Fruit fly (Drosophila melanogaster): ENCODE data around the gene CG33229.
A peak's percentile ranks its signal among the peaks of the same experiment; 100 is the strongest.

Gene CG33229

dm6 chr3L:205723-206284 is 17.8 kb upstream of the CG33229 start, which contains the start of the genes Gk1 and CG13876 (continued):
- TF ChIP-seq CG6254 (GFP tag; optimal IDR thresholded peaks at IDR 0.05) (peak; percentile 88), Taf1 (GFP tag; IDR thresholded peaks at IDR 0.05) (peak; percentile 86), klu (GFP tag; IDR thresholded peaks at IDR 0.05) (peak; percentile 83; the same call in 1 of the 2 replicates), ase (GFP tag; IDR thresholded peaks at IDR 0.05) (peak; percentile 90), p53 (GFP tag; optimal IDR thresholded peaks at IDR 0.05) (no peak), dati (GFP tag; IDR thresholded peaks at IDR 0.05) (peak; percentile 57; the same call in 1 of the 2 replicates)

dm6 chr3L:211200-211599 is 12.5 kb upstream of the CG33229 start, which contains the start of gene Prp4k:
Gene Prp4k, minus strand, starts transcription at chr3L:211457.
- no peak for TF ChIP-seq CG17328 (GFP tag; IDR thresholded peaks at IDR 0.05)
- peak; percentile 21 for TF ChIP-seq Fer1 (GFP tag; optimal IDR thresholded peaks at IDR 0.05)
- no peak; the same call in 1 of the 2 replicates for TF ChIP-seq bbx (GFP tag; IDR thresholded peaks at IDR 0.05; ENCODE audit: partially characterized antibody)
- TF ChIP-seq CG6791 (GFP tag; IDR thresholded peaks at IDR 0.05; ENCODE audit: partially characterized antibody): no peak
- TF ChIP-seq gsb (GFP tag; IDR thresholded peaks at IDR 0.05): no peak
- no peak for TF ChIP-seq Taf1 (GFP tag; IDR thresholded peaks at IDR 0.05)
- no peak for TF ChIP-seq CG3995 (GFP tag; optimal IDR thresholded peaks at IDR 0.05)
- no peak for TF ChIP-seq zfh1 (GFP tag; IDR thresholded peaks at IDR 0.05)
- no peak for TF ChIP-seq pros (GFP tag; optimal IDR thresholded peaks at IDR 0.05)
- no peak for TF ChIP-seq CG13624 (GFP tag; optimal IDR thresholded peaks at IDR 0.05)
- TF ChIP-seq CG13123 (GFP tag; optimal IDR thresholded peaks at IDR 0.05): no peak
- TF ChIP-seq ems (GFP tag; optimal IDR thresholded peaks at IDR 0.05): no peak
- no peak for TF ChIP-seq CG2712 (tag; optimal IDR thresholded peaks at IDR 0.05)
- TF ChIP-seq nmo (GFP tag; optimal IDR thresholded peaks at IDR 0.05): no peak
- TF ChIP-seq CG9215 (GFP tag; IDR thresholded peaks at IDR 0.05): no peak
- TF ChIP-seq CG43689 (GFP tag; IDR thresholded peaks at IDR 0.05): no peak
- no peak for TF ChIP-seq CG4854 (GFP tag; optimal IDR thresholded peaks at IDR 0.05)
- no peak for TF ChIP-seq Sin3A (optimal IDR thresholded peaks at IDR 0.05)
- no peak for TF ChIP-seq CG2116 (GFP tag; optimal IDR thresholded peaks at IDR 0.05)
- TF ChIP-seq CG15514 (GFP tag; optimal IDR thresholded peaks at IDR 0.05): peak; percentile 39
- no peak for TF ChIP-seq Awh (GFP tag; IDR thresholded peaks at IDR 0.05)
- no peak for TF ChIP-seq pb (GFP tag; optimal IDR thresholded peaks at IDR 0.05)
- peak; percentile 92 for TF ChIP-seq CG17385 (GFP tag; optimal IDR thresholded peaks at IDR 0.05)
- no peak for TF ChIP-seq CG11093 (GFP tag; IDR thresholded peaks at IDR 0.05)
- no peak for TF ChIP-seq Fer2 (tag; optimal IDR thresholded peaks at IDR 0.05)
- TF ChIP-seq E2f1 (GFP tag; IDR thresholded peaks at IDR 0.05): no peak
- no peak for TF ChIP-seq chm (GFP tag; IDR thresholded peaks at IDR 0.05)
- TF ChIP-seq amos (GFP tag; IDR thresholded peaks at IDR 0.05; ENCODE audit: partially characterized antibody): no peak; the same call in 1 of the 2 replicates
- no peak for TF ChIP-seq CG9817 (tag; optimal IDR thresholded peaks at IDR 0.05)
- peak; percentile 72 for TF ChIP-seq YL-1 (GFP tag; optimal IDR thresholded peaks at IDR 0.05)
- no peak for TF ChIP-seq sc (optimal IDR thresholded peaks at IDR 0.05)
- no peak for TF ChIP-seq sc (GFP tag; optimal IDR thresholded peaks at IDR 0.05)
- TF ChIP-seq H2.0 (GFP tag; IDR thresholded peaks at IDR 0.05): no peak
- TF ChIP-seq MBD-R2 (GFP tag; IDR thresholded peaks at IDR 0.05): peak; percentile 61
- TF ChIP-seq stwl (tag; optimal IDR thresholded peaks at IDR 0.05): peak; percentile 50
- TF ChIP-seq Opbp (GFP tag; IDR thresholded peaks at IDR 0.05; ENCODE audit: partially characterized antibody): 0 out of 3 replicates have a peak, but pooled peaks have one; percentile 41
- no peak for TF ChIP-seq lab (GFP tag; optimal IDR thresholded peaks at IDR 0.05)
- TF ChIP-seq Sry-β (GFP tag; optimal IDR thresholded peaks at IDR 0.05): no peak
- TF ChIP-seq fd102C (GFP tag; optimal IDR thresholded peaks at IDR 0.05): no peak
- TF ChIP-seq CG1647 (GFP tag; optimal IDR thresholded peaks at IDR 0.05): no peak
- TF ChIP-seq CG13894 (tag; optimal IDR thresholded peaks at IDR 0.05): no peak
- TF ChIP-seq gfzf (GFP tag; optimal IDR thresholded peaks at IDR 0.05): peak; percentile 67
- TF ChIP-seq CG7839 (tag; optimal IDR thresholded peaks at IDR 0.05): no peak
- TF ChIP-seq HLH54F (GFP tag; optimal IDR thresholded peaks at IDR 0.05): no peak

Data from whole organism, embryonic.